Worm (Caenorhabditis elegans): Measurements from ENCODE around the gene C25H3.11.

- TF ChIP-seq dpl-1 (GFP tag; optimal IDR thresholded peaks at IDR 0.05) (no peak), snpc-4 (tag; optimal IDR thresholded peaks at IDR 0.05) (no peak), ztf-4 (tag; optimal IDR thresholded peaks at IDR 0.05) (no peak)
Measured at ce11 chrII:5654215-5654614, 34.6 kb downstream of the C25H3.11 start, which contains the start of gene F59E12.1.
